Worm (Caenorhabditis elegans) whole organism, early embryonic: ENCODE results near the gene C15H9.4.

Source experiments
- aly-1 ChIP-seq: sonication (generic microtip); optimal IDR thresholded peaks from 2 replicates; lab custom pipeline; 2016; ENCODE audit warnings: missing genetic modification characterization, missing compliant biosample characterization
- ama-1 ChIP-seq: fragments of 150-350 bp; optimal IDR thresholded peaks from 2 replicates; lab custom pipeline; 2014
- ceh-13 ChIP-seq: fragments of 200-800 bp; sonication (Bioruptor generic); optimal IDR thresholded peaks from 2 replicates; lab custom pipeline; 2018; ENCODE audit warnings: mild to moderate bottlenecking, missing genetic modification characterization, missing compliant biosample characterization
- ceh-36 ChIP-seq: sonication (generic microtip); optimal IDR thresholded peaks from 2 replicates; lab custom pipeline; 2016; ENCODE audit warnings: missing genetic modification characterization, inconsistent platforms, missing compliant biosample characterization
- flt-1 ChIP-seq: fragments of 200-800 bp; sonication (Bioruptor generic); IDR thresholded peaks from 2 replicates; pipeline ENCODE4 v1.3.6; 2022; ENCODE audit warnings: missing genetic modification characterization, missing compliant biosample characterization
- hmbx-1 ChIP-seq: sonication (generic microtip); optimal IDR thresholded peaks from 2 replicates; lab custom pipeline; 2016; ENCODE audit warnings: mild to moderate bottlenecking, missing genetic modification characterization, missing compliant biosample characterization
- hmg-4 ChIP-seq: fragments of 200-800 bp; sonication (Bioruptor generic); optimal IDR thresholded peaks from 2 replicates; lab custom pipeline; 2018; ENCODE audit warnings: mild to moderate bottlenecking, missing genetic modification characterization, missing compliant biosample characterization
- hnd-1 ChIP-seq: sonication (generic microtip); optimal IDR thresholded peaks from 2 replicates; lab custom pipeline; 2016; ENCODE audit warnings: missing genetic modification characterization, missing compliant biosample characterization
- pes-1 ChIP-seq: fragments of 200-800 bp; sonication (Bioruptor generic); IDR thresholded peaks from 2 replicates; pipeline ENCODE4 v1.3.6; 2022; ENCODE audit warnings: missing genetic modification reagents, missing genetic modification characterization, missing compliant biosample characterization
- scrt-1 ChIP-seq: fragments of 200-800 bp; sonication (Bioruptor generic); IDR thresholded peaks from 2 replicates; pipeline ENCODE4 v1.3.6; 2022; ENCODE audit warnings: missing genetic modification characterization, missing compliant biosample characterization
- sea-1 ChIP-seq: fragments of 200-800 bp; sonication (Bioruptor generic); conservative IDR thresholded peaks from 2 replicates; pipeline ENCODE4 v1.3.6; 2022; ENCODE audit warnings: missing genetic modification characterization, missing compliant biosample characterization
- tbx-11 ChIP-seq: fragments of 200-800 bp; sonication (Bioruptor generic); IDR thresholded peaks from 2 replicates; pipeline ENCODE4 v1.3.6; 2022; ENCODE audit warnings: missing genetic modification characterization, missing compliant biosample characterization
- tbx-37 ChIP-seq: fragments of 200-800 bp; sonication (Bioruptor generic); conservative IDR thresholded peaks from 2 replicates; pipeline ENCODE4 v1.3.6; 2022; ENCODE audit warnings: missing genetic modification reagents, missing genetic modification characterization, missing compliant biosample characterization
- tra-4 ChIP-seq: sonication (generic microtip); optimal IDR thresholded peaks from 2 replicates; lab custom pipeline; 2017; ENCODE audit warnings: missing genetic modification characterization, missing compliant biosample characterization

DNA sequence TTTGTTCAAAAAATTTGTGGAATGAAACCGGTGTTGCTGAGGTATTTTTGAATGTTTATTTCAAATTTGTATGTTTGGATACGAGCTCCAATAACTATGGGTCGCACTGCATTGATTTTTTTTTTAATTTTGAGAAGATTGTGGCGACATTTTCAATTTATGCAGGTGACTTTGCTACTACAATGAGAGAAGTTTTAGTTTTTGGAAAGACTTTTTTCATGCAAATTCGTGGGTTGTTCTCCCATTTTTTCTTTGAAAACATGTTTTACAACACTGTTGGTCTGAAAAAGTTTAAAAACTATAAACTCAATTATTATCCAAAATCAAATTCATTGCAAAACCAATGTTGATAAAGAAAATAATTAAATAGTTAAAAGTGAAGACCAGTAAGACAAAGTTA lies 8.7 kb upstream of the C15H9.4 start:
- TF ChIP-seq tra-4 (tag; lab: Kevin White, UChicago), result no peak
- no peak for TF ChIP-seq flt-1 (GFP tag; lab: Robert Waterston, UW)
- TF ChIP-seq ama-1, result no peak
- TF ChIP-seq hmg-4 (GFP tag; lab: Kevin White, UChicago), result no peak
- no peak for TF ChIP-seq aly-1 (tag; lab: Kevin White, UChicago)
- no peak for TF ChIP-seq sea-1 (GFP tag; lab: Robert Waterston, UW)
- no peak for TF ChIP-seq tbx-11
- no peak for TF ChIP-seq hmbx-1 (tag; lab: Kevin White, UChicago)
- no peak for TF ChIP-seq ceh-13 (GFP tag; lab: Kevin White, UChicago)
- TF ChIP-seq scrt-1 (GFP tag; lab: Robert Waterston, UW), result no peak
- TF ChIP-seq tbx-37 (GFP tag; lab: Robert Waterston, UW), result no peak
- TF ChIP-seq hnd-1 (tag; lab: Kevin White, UChicago), result no peak
- no peak for TF ChIP-seq pes-1 (GFP tag; lab: Robert Waterston, UW)
- TF ChIP-seq ceh-36 (tag; lab: Kevin White, UChicago), result no peak
